Fruit fly (Drosophila melanogaster): Measurements from ENCODE around the gene CG14265.

DNA sequence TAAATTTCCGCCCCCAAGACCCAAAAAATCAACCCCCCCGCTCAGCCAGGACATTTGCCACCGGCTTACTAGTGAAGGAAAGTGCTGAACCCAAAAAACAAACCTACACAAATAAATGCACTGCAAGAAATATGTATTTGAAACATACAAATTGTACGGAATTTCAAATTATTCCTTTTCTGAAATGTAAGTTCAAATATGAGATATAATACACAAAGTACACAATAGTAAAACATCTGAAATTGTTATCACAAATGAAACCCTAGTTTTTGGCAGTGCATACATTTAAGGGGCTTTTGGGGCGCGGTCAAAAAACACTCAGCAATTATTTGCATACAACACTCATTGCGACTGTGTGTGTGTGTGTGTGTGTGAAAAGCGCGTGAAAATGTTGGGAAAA, 42.7 kb downstream of the CG14265 start:
- TF ChIP-seq Blimp-1 (GFP tag; optimal IDR thresholded peaks at IDR 0.05): peak; percentile 29
- TF ChIP-seq CG16779 (GFP tag; IDR thresholded peaks at IDR 0.05): no peak
- TF ChIP-seq Ets97D (GFP tag; optimal IDR thresholded peaks at IDR 0.05): no peak
- no peak for TF ChIP-seq gcm2 (GFP tag; optimal IDR thresholded peaks at IDR 0.05)
- TF ChIP-seq sug (tag; optimal IDR thresholded peaks at IDR 0.05): no peak
- TF ChIP-seq Dip2 (GFP tag; IDR thresholded peaks at IDR 0.05): no peak
- no peak for TF ChIP-seq croc (GFP tag; conservative IDR thresholded peaks at IDR 0.05)
- TF ChIP-seq CG13287 (GFP tag; IDR thresholded peaks at IDR 0.05; ENCODE audit: partially characterized antibody): no peak
- no peak for TF ChIP-seq CG7372 (GFP tag; IDR thresholded peaks at IDR 0.05)
- no peak for TF ChIP-seq CG15011 (GFP tag; optimal IDR thresholded peaks at IDR 0.05)
